Fruit fly (Drosophila melanogaster): ENCODE data around the gene vanin-like.

DNA sequence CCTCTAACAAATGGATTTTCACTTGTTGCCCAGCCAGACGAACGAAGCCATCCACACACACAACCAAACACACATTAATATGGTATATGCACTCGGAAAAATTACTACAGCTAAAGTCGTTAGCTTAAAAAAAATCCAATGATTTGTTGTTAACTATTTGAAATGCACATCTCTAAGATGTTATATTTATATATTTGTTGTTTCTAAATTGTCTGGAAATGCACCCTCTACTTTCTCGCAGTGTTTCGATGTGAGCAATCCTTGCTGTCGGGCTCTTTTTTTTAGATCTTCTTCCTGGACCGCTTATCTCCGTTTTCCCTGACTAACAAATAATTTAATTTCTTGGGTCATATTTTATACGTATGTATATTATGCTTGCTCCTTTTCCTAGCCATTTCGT, 2.7 kb upstream of the vanin-like start:
- TF ChIP-seq Lim3 (GFP tag; IDR thresholded peaks at IDR 0.05) (no peak), CG1529 (GFP tag; optimal IDR thresholded peaks at IDR 0.05) (no peak), CG1024 (GFP tag; IDR thresholded peaks at IDR 0.05) (no peak), ci (GFP tag; IDR thresholded peaks at IDR 0.05) (no peak), CG14014 (GFP tag; IDR thresholded peaks at IDR 0.05) (no peak), Hr78 (GFP tag; optimal IDR thresholded peaks at IDR 0.05) (no peak)
